Fruit fly (Drosophila melanogaster) whole organism, embryonic: ENCODE data around the gene Mtch.

Source experiments
- Aef1 ChIP-seq: fragments of 200-800 bp; sonication (Bioruptor generic); IDR thresholded peaks from 3 replicates; pipeline ENCODE4 v1.3.6; 2022; ENCODE audit warnings: missing biosample characterization, missing genetic modification characterization
- Atf-2 ChIP-seq: fragments of 200-800 bp; sonication (Bioruptor generic); optimal IDR thresholded peaks from 2 replicates; lab custom pipeline; 2016; ENCODE audit warnings: missing biosample characterization, missing genetic modification characterization
- B-H1 ChIP-seq: fragments of 200-800 bp; sonication (Bioruptor generic); IDR thresholded peaks from 3 replicates; pipeline ENCODE4 v1.3.6; 2022; ENCODE audit warnings: missing biosample characterization, missing genetic modification characterization
- Bdp1 ChIP-seq: fragments of 200-800 bp; sonication (Bioruptor generic); optimal IDR thresholded peaks from 3 replicates; lab custom pipeline; 2016; ENCODE audit warnings: missing biosample characterization, missing genetic modification characterization
- CG1024 ChIP-seq: fragments of 200-800 bp; sonication (Bioruptor generic); IDR thresholded peaks from 2 replicates; pipeline ENCODE4 v1.3.6; 2022; ENCODE audit warnings: missing biosample characterization, missing genetic modification characterization
- CG10959 ChIP-seq: fragments of 200-800 bp; sonication (Bioruptor generic); IDR thresholded peaks from 2 replicates; pipeline ENCODE4 v1.3.6; 2022; ENCODE audit warnings: missing biosample characterization, missing genetic modification characterization
- CG11093 ChIP-seq: fragments of 200-800 bp; sonication (Bioruptor generic); IDR thresholded peaks from 3 replicates; pipeline ENCODE4 v1.3.6; 2022; ENCODE audit warnings: missing biosample characterization, missing genetic modification characterization
- CG13775 ChIP-seq: fragments of 200-800 bp; sonication (Bioruptor generic); optimal IDR thresholded peaks from 3 replicates; lab custom pipeline; 2017; ENCODE audit warnings: missing biosample characterization, mild to moderate bottlenecking, missing genetic modification characterization
- CG15514 ChIP-seq: fragments of 200-800 bp; sonication (Bioruptor generic); optimal IDR thresholded peaks from 3 replicates; lab custom pipeline; 2017; ENCODE audit warnings: missing biosample characterization, missing genetic modification characterization, mild to moderate bottlenecking, moderate library complexity, missing genetic modification reagents
- CG15696 ChIP-seq: fragments of 200-800 bp; sonication (Bioruptor generic); optimal IDR thresholded peaks from 2 replicates; lab custom pipeline; 2019; ENCODE audit warnings: missing biosample characterization, mild to moderate bottlenecking, missing genetic modification characterization, moderate library complexity
- CG17186 ChIP-seq: fragments of 200-800 bp; sonication (Bioruptor generic); optimal IDR thresholded peaks from 3 replicates; lab custom pipeline; 2017; ENCODE audit warnings: missing biosample characterization, missing genetic modification reagents, missing genetic modification characterization
- CG17612 ChIP-seq: fragments of 200-800 bp; sonication (Bioruptor generic); IDR thresholded peaks from 2 replicates; pipeline ENCODE4 v1.3.6; 2022; ENCODE audit warnings: missing biosample characterization, missing genetic modification characterization
- CG1792 ChIP-seq: fragments of 200-800 bp; sonication (Bioruptor generic); optimal IDR thresholded peaks from 2 replicates; lab custom pipeline; 2016; ENCODE audit warnings: missing biosample characterization, missing genetic modification characterization
- CG30431 ChIP-seq: fragments of 200-800 bp; sonication (Bioruptor generic); optimal IDR thresholded peaks from 2 replicates; lab custom pipeline; 2017; ENCODE audit warnings: missing biosample characterization, missing genetic modification characterization
- CG31224 ChIP-seq: fragments of 200-800 bp; sonication (Bioruptor generic); IDR thresholded peaks from 2 replicates; pipeline ENCODE4 v1.3.6; 2022; ENCODE audit warnings: missing biosample characterization, missing genetic modification characterization
- CG3838 ChIP-seq: fragments of 200-800 bp; sonication (Bioruptor generic); optimal IDR thresholded peaks from 3 replicates; lab custom pipeline; 2016; ENCODE audit warnings: missing biosample characterization, missing genetic modification characterization
- CG7271 ChIP-seq: fragments of 200-800 bp; sonication (Bioruptor generic); optimal IDR thresholded peaks from 2 replicates; lab custom pipeline; 2018; ENCODE audit warnings: missing biosample characterization, mild to moderate bottlenecking, missing genetic modification characterization, moderate library complexity
- CG7745 ChIP-seq: fragments of 200-800 bp; sonication (Bioruptor generic); optimal IDR thresholded peaks from 2 replicates; lab custom pipeline; 2018; ENCODE audit warnings: missing biosample characterization, mild to moderate bottlenecking, missing genetic modification characterization, moderate library complexity
- CG7786 ChIP-seq: fragments of 200-800 bp; sonication (Bioruptor generic); optimal IDR thresholded peaks from 2 replicates; lab custom pipeline; 2016; ENCODE audit warnings: missing biosample characterization, missing genetic modification characterization
- CG7839 ChIP-seq: fragments of 200-800 bp; sonication (Bioruptor generic); optimal IDR thresholded peaks from 3 replicates; lab custom pipeline; 2018; ENCODE audit warnings: missing biosample characterization, mild to moderate bottlenecking, missing genetic modification characterization, moderate library complexity
- CG7928 ChIP-seq: fragments of 200-800 bp; sonication (Bioruptor generic); optimal IDR thresholded peaks from 2 replicates; lab custom pipeline; 2017; ENCODE audit warnings: missing biosample characterization, mild to moderate bottlenecking, missing genetic modification characterization
- CG9727 ChIP-seq: fragments of 200-800 bp; sonication (Bioruptor generic); optimal IDR thresholded peaks from 3 replicates; lab custom pipeline; 2017; ENCODE audit warnings: missing biosample characterization, mild to moderate bottlenecking, missing genetic modification characterization
- Eip74EF ChIP-seq, 2 experiments: fragments of 200-800 bp in 1 of 2; fragments of >200 bp in 1 of 2; sonication (Bioruptor generic) in 1 of 2; optimal IDR thresholded peaks; 2 replicates each; lab custom pipeline; 2017 to 2019; ENCODE audit warnings: missing biosample characterization in 2 of 2, missing genetic modification characterization in 2 of 2, mild to moderate bottlenecking in 1 of 2, moderate library complexity in 1 of 2
- HLH3B ChIP-seq: fragments of 200-800 bp; sonication (Bioruptor generic); IDR thresholded peaks from 2 replicates; pipeline ENCODE4 v1.3.6; 2022; ENCODE audit warnings: missing biosample characterization, missing genetic modification characterization
- HLH54F ChIP-seq: fragments of 200-800 bp; sonication (Bioruptor generic); optimal IDR thresholded peaks from 3 replicates; lab custom pipeline; 2016; ENCODE audit warnings: missing biosample characterization, missing genetic modification characterization
- Hsf ChIP-seq: fragments of 200-800 bp; sonication (Bioruptor generic); optimal IDR thresholded peaks from 3 replicates; lab custom pipeline; 2016; ENCODE audit warnings: missing biosample characterization, missing genetic modification characterization
- MTF-1 ChIP-seq: fragments of 200-800 bp; sonication (Bioruptor generic); optimal IDR thresholded peaks from 2 replicates; lab custom pipeline; 2018; ENCODE audit warnings: missing biosample characterization, mild to moderate bottlenecking, missing genetic modification characterization, borderline replicate concordance
- Max ChIP-seq: fragments of 200-800 bp; sonication (Bioruptor generic); optimal IDR thresholded peaks from 2 replicates; lab custom pipeline; 2016; ENCODE audit warnings: missing biosample characterization, mild to moderate bottlenecking, missing genetic modification characterization
- Scr ChIP-seq: fragments of 200-800 bp; sonication (Bioruptor generic); IDR thresholded peaks from 2 replicates; pipeline ENCODE4 v1.3.6; 2022; ENCODE audit warnings: missing biosample characterization, missing genetic modification characterization; ENCODE audit not compliant: partially characterized antibody
- Sin3A ChIP-seq: fragments of >200 bp; optimal IDR thresholded peaks from 2 replicates; lab custom pipeline; 2018
- Sry-β ChIP-seq: fragments of 200-800 bp; sonication (Bioruptor generic); optimal IDR thresholded peaks from 2 replicates; lab custom pipeline; 2018; ENCODE audit warnings: missing biosample characterization, mild to moderate bottlenecking, missing genetic modification characterization, moderate library complexity
- Ssrp ChIP-seq: fragments of 200-800 bp; sonication (Bioruptor generic); optimal IDR thresholded peaks from 2 replicates; lab custom pipeline; 2018; ENCODE audit warnings: missing biosample characterization, mild to moderate bottlenecking, missing genetic modification characterization, moderate library complexity
- amos ChIP-seq: fragments of 200-800 bp; sonication (Bioruptor generic); IDR thresholded peaks from 2 replicates; pipeline ENCODE4 v1.3.6; 2022; ENCODE audit warnings: missing biosample characterization, missing genetic modification characterization; ENCODE audit not compliant: partially characterized antibody
- bcd ChIP-seq: fragments of 200-800 bp; sonication (Bioruptor generic); optimal IDR thresholded peaks from 2 replicates; lab custom pipeline; 2017; ENCODE audit warnings: missing biosample characterization, mild to moderate bottlenecking, missing genetic modification characterization
- caup ChIP-seq: fragments of 200-800 bp; sonication (Bioruptor generic); optimal IDR thresholded peaks from 3 replicates; lab custom pipeline; 2017; ENCODE audit warnings: missing biosample characterization, mild to moderate bottlenecking, missing genetic modification characterization, moderate library complexity; ENCODE audit not compliant: severe bottlenecking
- cwo ChIP-seq: fragments of 200-800 bp; sonication (Bioruptor generic); optimal IDR thresholded peaks from 3 replicates; lab custom pipeline; 2017; ENCODE audit warnings: missing biosample characterization, missing genetic modification characterization, mild to moderate bottlenecking, moderate library complexity, missing genetic modification reagents
- fd96Cb ChIP-seq: fragments of 200-800 bp; sonication (Bioruptor generic); optimal IDR thresholded peaks from 2 replicates; lab custom pipeline; 2018; ENCODE audit warnings: missing biosample characterization, mild to moderate bottlenecking, missing genetic modification characterization, moderate library complexity
- fru ChIP-seq: fragments of >200 bp; optimal IDR thresholded peaks from 2 replicates; lab custom pipeline; 2017
- h ChIP-seq: fragments of >200 bp; optimal IDR thresholded peaks from 2 replicates; lab custom pipeline; 2017
- hth ChIP-seq: fragments of >200 bp; optimal IDR thresholded peaks from 2 replicates; lab custom pipeline; 2017; ENCODE audit warnings: inconsistent platforms
- kay ChIP-seq: fragments of 200-800 bp; sonication (Bioruptor generic); optimal IDR thresholded peaks from 2 replicates; lab custom pipeline; 2016; ENCODE audit warnings: missing biosample characterization, missing genetic modification characterization
- ken ChIP-seq: fragments of 200-800 bp; sonication (Bioruptor generic); IDR thresholded peaks from 3 replicates; pipeline ENCODE4 v1.3.6; 2022; ENCODE audit warnings: missing biosample characterization, missing genetic modification characterization
- kni ChIP-seq: fragments of 200-800 bp; sonication (Bioruptor generic); optimal IDR thresholded peaks from 3 replicates; lab custom pipeline; 2017; ENCODE audit warnings: mild to moderate bottlenecking, missing biosample characterization, missing genetic modification reagents, missing genetic modification characterization
- knrl ChIP-seq: fragments of 200-800 bp; sonication (Bioruptor generic); IDR thresholded peaks from 3 replicates; pipeline ENCODE4 v1.3.6; 2022; ENCODE audit warnings: missing biosample characterization, missing genetic modification characterization; ENCODE audit not compliant: partially characterized antibody
- lab ChIP-seq: fragments of 200-800 bp; sonication (Bioruptor generic); optimal IDR thresholded peaks from 3 replicates; lab custom pipeline; 2017; ENCODE audit warnings: missing biosample characterization, missing genetic modification characterization, mild to moderate bottlenecking, moderate library complexity, missing genetic modification reagents
- lbe ChIP-seq: fragments of 200-800 bp; sonication (Bioruptor generic); optimal IDR thresholded peaks from 2 replicates; lab custom pipeline; 2016; ENCODE audit warnings: missing biosample characterization, mild to moderate bottlenecking, missing genetic modification characterization
- tgo ChIP-seq: fragments of 200-800 bp; sonication (Bioruptor generic); IDR thresholded peaks from 3 replicates; pipeline ENCODE4 v1.3.6; 2022; ENCODE audit warnings: missing biosample characterization, missing genetic modification characterization
- zf30C ChIP-seq: fragments of 200-800 bp; sonication (Bioruptor generic); optimal IDR thresholded peaks from 3 replicates; lab custom pipeline; 2018; ENCODE audit warnings: missing biosample characterization, mild to moderate bottlenecking, missing genetic modification characterization

Mtch gene

DNA sequence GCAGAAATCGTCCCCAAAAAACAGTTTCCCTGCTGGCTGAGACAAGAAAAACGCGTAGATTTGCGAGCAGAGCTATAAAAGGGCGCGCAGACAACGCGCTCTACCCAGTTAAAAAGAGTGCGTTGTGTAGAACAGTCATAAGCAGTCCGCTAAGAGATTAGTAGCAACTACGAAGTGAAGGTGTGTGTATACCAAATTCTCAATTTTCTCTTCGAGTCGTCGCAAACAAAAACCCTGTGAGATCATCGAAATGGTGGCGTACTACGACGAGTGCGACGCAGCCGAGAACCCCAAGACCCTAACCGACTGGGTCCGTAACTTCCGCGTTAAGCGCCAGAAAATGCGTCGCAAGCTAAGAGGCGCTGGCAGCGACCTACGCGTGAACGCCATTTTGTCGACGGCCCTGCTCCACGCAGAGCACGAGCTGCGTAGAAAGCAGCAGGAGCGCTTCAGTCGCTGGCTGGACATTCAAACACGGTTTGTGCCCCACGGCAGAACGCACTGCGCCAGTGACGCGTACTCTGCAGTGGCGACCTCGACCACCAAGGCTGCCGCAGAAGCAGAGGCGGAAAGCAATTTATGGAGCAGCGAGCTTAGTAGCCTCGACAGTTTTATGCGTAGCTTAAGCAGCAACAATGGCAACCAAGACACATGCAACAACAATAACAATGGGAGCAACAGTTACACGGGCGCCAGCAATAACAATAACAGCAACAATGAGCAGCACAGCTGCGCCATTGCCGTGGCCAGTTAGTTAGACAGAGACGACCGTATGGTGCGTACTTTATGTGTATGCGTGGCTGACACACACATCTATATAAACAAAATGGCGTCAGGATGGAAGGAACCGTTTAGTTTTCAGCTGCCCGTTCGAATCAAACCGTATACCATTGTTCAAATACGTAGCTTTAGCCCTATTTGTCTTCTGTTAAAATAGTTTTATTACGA lies 39.9 kb downstream of the Mtch start (continued):
- TF ChIP-seq CG1792 (GFP tag; lab: Kevin White, UChicago), result no peak
- TF ChIP-seq CG30431 (GFP tag; lab: Kevin White, UChicago), result no peak
- no peak for TF ChIP-seq tgo (GFP tag; lab: Robert Waterston, UW)
- TF ChIP-seq Max (GFP tag; lab: Kevin White, UChicago), result no peak
- TF ChIP-seq CG10959, result peak; percentile 9; the same call in 1 of the 2 replicates
- peak; percentile 20 for TF ChIP-seq Bdp1 (GFP tag; lab: Kevin White, UChicago)
- TF ChIP-seq CG1024 (GFP tag; lab: Robert Waterston, UW), result peak; percentile 6; the same call in 1 of the 2 replicates
- TF ChIP-seq B-H1 (GFP tag; lab: Robert Waterston, UW), result peak; percentile 46; the same call in 1 of the 3 replicates
- TF ChIP-seq CG7745 (tag; lab: Kevin White, UChicago), result no peak
- peak; percentile 11; the same call in 1 of the 2 replicates for TF ChIP-seq HLH3B (GFP tag; lab: Robert Waterston, UW)
- no peak for TF ChIP-seq zf30C (GFP tag; lab: Kevin White, UChicago)
- TF ChIP-seq amos (GFP tag; lab: Robert Waterston, UW), result peak; percentile 49; the same call in 1 of the 2 replicates
- no peak for TF ChIP-seq CG11093 (GFP tag; lab: Robert Waterston, UW)
- TF ChIP-seq knrl (GFP tag; lab: Robert Waterston, UW), result 0 out of 3 replicates have a peak, but pooled peaks have one; percentile 36
- no peak for TF ChIP-seq CG17612
- TF ChIP-seq CG7839, result no peak
- TF ChIP-seq CG7928 (GFP tag; lab: Kevin White, UChicago), result no peak
- peak; percentile 9; the same call in 2 of the 3 replicates for TF ChIP-seq ken
- peak; percentile 10 for TF ChIP-seq caup (GFP tag; lab: Kevin White, UChicago)
- peak; percentile 64; the same call in 2 of the 3 replicates for TF ChIP-seq Aef1 (GFP tag; lab: Robert Waterston, UW)
- TF ChIP-seq lab (GFP tag; lab: Kevin White, UChicago), result peak; percentile 16
- no peak for TF ChIP-seq CG7271 (tag; lab: Kevin White, UChicago)
- no peak for TF ChIP-seq Hsf (GFP tag; lab: Kevin White, UChicago)
- no peak for TF ChIP-seq hth (lab: Kevin White, UChicago)
- no peak for TF ChIP-seq h (lab: Kevin White, UChicago)
- no peak for TF ChIP-seq fd96Cb (tag; lab: Kevin White, UChicago)
- peak; percentile 57 for TF ChIP-seq Ssrp
- TF ChIP-seq kay (GFP tag; lab: Kevin White, UChicago), result no peak
- peak; percentile 4 for TF ChIP-seq lbe (GFP tag; lab: Kevin White, UChicago)
- TF ChIP-seq CG9727 (GFP tag; lab: Kevin White, UChicago), result peak; percentile 56
- TF ChIP-seq Scr, result no peak; the same call in 1 of the 2 replicates
- TF ChIP-seq CG7786 (GFP tag; lab: Kevin White, UChicago), result no peak
- no peak for TF ChIP-seq CG17186
- TF ChIP-seq MTF-1, result peak; percentile 57
- TF ChIP-seq CG13775, result peak; percentile 29
- no peak for TF ChIP-seq Sin3A
- no peak for TF ChIP-seq fru (lab: Kevin White, UChicago)
- no peak for TF ChIP-seq HLH54F (GFP tag; lab: Kevin White, UChicago)
- peak; percentile 47 for TF ChIP-seq CG3838 (GFP tag; lab: Kevin White, UChicago)
- peak; percentile 84 for TF ChIP-seq kni (GFP tag; lab: Kevin White, UChicago)
- TF ChIP-seq Atf-2 (GFP tag; lab: Kevin White, UChicago), result no peak
- peak; percentile 36; the same call in 1 of the 2 replicates for TF ChIP-seq CG31224 (GFP tag; lab: Robert Waterston, UW)
- TF ChIP-seq cwo (GFP tag; lab: Kevin White, UChicago), result no peak
- TF ChIP-seq CG15696 (tag; lab: Kevin White, UChicago), result no peak
- TF ChIP-seq Eip74EF (GFP tag; optimal IDR thresholded peaks at IDR 0.05; lab: Kevin White, UChicago), result peak in 1 of 2 experiments; percentile 81
- no peak for TF ChIP-seq Sry-β
- TF ChIP-seq CG15514 (GFP tag; lab: Kevin White, UChicago), result peak; percentile 18
- no peak for TF ChIP-seq bcd
